Fruit fly (Drosophila melanogaster): ENCODE results near the gene CG34133.

CG34133 gene

DNA sequence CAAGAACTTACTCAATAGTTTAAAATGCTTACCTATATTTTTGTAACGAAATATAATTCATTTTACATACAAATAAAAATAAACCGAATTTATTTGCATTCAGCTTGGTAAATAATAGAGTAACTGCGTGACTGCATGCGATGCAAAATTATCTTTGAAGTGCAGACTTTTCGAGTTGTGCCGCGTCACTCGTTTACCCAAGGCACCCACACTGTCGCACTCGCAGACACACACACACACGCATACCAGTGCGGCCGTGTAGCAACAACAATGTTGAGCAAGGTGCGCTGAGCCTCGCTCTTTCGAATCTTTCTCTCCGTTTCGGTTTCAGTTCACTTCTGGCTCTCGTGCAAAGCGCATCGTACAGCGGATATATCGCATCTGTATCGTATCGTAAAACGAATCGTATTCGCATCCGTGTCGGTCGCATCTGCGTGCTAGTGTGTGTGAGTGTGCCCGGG, 7.6 kb downstream of the CG34133 start, which contains the start of gene CG31038 (continued):
- TF ChIP-seq CG30431 (GFP tag; optimal IDR thresholded peaks at IDR 0.05) (no peak), CG12071 (GFP tag; optimal IDR thresholded peaks at IDR 0.05) (peak; percentile 38), ato (GFP tag; IDR thresholded peaks at IDR 0.05; ENCODE audit: partially characterized antibody) (no peak), kni (GFP tag; optimal IDR thresholded peaks at IDR 0.05) (peak; percentile 58), vnd (GFP tag; IDR thresholded peaks at IDR 0.05; ENCODE audit: partially characterized antibody) (no peak), eve (GFP tag; optimal IDR thresholded peaks at IDR 0.05) (no peak), pb (GFP tag; optimal IDR thresholded peaks at IDR 0.05) (peak; percentile 8), tap (tag; optimal IDR thresholded peaks at IDR 0.05) (peak; percentile 21), NC2β (GFP tag; optimal IDR thresholded peaks at IDR 0.05) (no peak), stwl (tag; optimal IDR thresholded peaks at IDR 0.05) (peak; percentile 13), CG6272 (GFP tag; IDR thresholded peaks at IDR 0.05) (no peak), HLH4C (GFP tag; IDR thresholded peaks at IDR 0.05; ENCODE audit: partially characterized antibody) (peak; percentile 42; the same call in 1 of the 3 replicates), hth (optimal IDR thresholded peaks at IDR 0.05) (no peak), Dip2 (GFP tag; IDR thresholded peaks at IDR 0.05) (no peak), dpn (GFP tag; optimal IDR thresholded peaks at IDR 0.05) (peak in 1 of 2 experiments; percentile 20), hbn (GFP tag; IDR thresholded peaks at IDR 0.05; ENCODE audit: partially characterized antibody) (no peak), grn (GFP tag; optimal IDR thresholded peaks at IDR 0.05) (peak; percentile 60), gsb (GFP tag; IDR thresholded peaks at IDR 0.05) (no peak), Hr78 (GFP tag; optimal IDR thresholded peaks at IDR 0.05) (peak in 1 of 2 experiments; percentile 38), insv (GFP tag; optimal IDR thresholded peaks at IDR 0.05) (no peak), pros (GFP tag; optimal IDR thresholded peaks at IDR 0.05) (peak; percentile 34), pan (optimal IDR thresholded peaks at IDR 0.05) (no peak), pan (GFP tag; optimal IDR thresholded peaks at IDR 0.05 in 1 of 2, IDR thresholded peaks at IDR 0.05 in 1 of 2) (peak in 1 of 2 experiments; percentile 62), CG2712 (tag; optimal IDR thresholded peaks at IDR 0.05) (peak; percentile 29), NK7.1 (GFP tag; optimal IDR thresholded peaks at IDR 0.05) (peak; percentile 1), hkb (optimal IDR thresholded peaks at IDR 0.05) (no peak), hkb (GFP tag; IDR thresholded peaks at IDR 0.05) (no peak), BtbVII (GFP tag; optimal IDR thresholded peaks at IDR 0.05) (no peak), CG12942 (GFP tag; optimal IDR thresholded peaks at IDR 0.05) (no peak), rib (GFP tag; IDR thresholded peaks at IDR 0.05) (peak; percentile 59; the same call in 1 of the 2 replicates), Asciz (GFP tag; optimal IDR thresholded peaks at IDR 0.05) (peak; percentile 29), CG3407 (GFP tag; optimal IDR thresholded peaks at IDR 0.05) (no peak), lov (optimal IDR thresholded peaks at IDR 0.05) (no peak), lov (GFP tag; IDR thresholded peaks at IDR 0.05) (0 out of 3 replicates have a peak, but pooled peaks have one; percentile 40), CG8765 (GFP tag; IDR thresholded peaks at IDR 0.05) (peak; percentile 37; the same call in 1 of the 2 replicates), Blimp-1 (GFP tag; optimal IDR thresholded peaks at IDR 0.05) (peak; percentile 4), B-H2 (GFP tag; optimal IDR thresholded peaks at IDR 0.05) (no peak), CG16815 (GFP tag; optimal IDR thresholded peaks at IDR 0.05) (no peak), CG7357 (GFP tag; IDR thresholded peaks at IDR 0.05) (no peak)

dm6 chr3R:29880306-29880705, 11.1 kb downstream of the CG34133 start:
- TF ChIP-seq CG34224 (GFP tag; IDR thresholded peaks at IDR 0.05; ENCODE audit: partially characterized antibody) (0 out of 3 replicates have a peak, but pooled peaks have one; percentile 10), CG1602 (GFP tag; optimal IDR thresholded peaks at IDR 0.05) (no peak), chinmo (GFP tag; IDR thresholded peaks at IDR 0.05; ENCODE audit: partially characterized antibody) (peak; percentile 92; the same call in 3 of the 4 replicates), CG9817 (tag; optimal IDR thresholded peaks at IDR 0.05) (no peak)
